Fruit fly (Drosophila melanogaster): ENCODE measurements around the gene CG12091.
A peak's percentile ranks its signal among the peaks of the same experiment; 100 is the strongest.

Gene CG12091

dm6 chr3L:1576489-1577106, 40.0 kb upstream of the CG12091 start, which contains the start of gene CG13917 (continued):
- TF ChIP-seq CG10366 (GFP tag; IDR thresholded peaks at IDR 0.05) (no peak), run (tag; optimal IDR thresholded peaks at IDR 0.05) (peak; percentile 25), Med (GFP tag) (peak; percentile 87), wor (GFP tag; IDR thresholded peaks at IDR 0.05) (no peak), Side (GFP tag; optimal IDR thresholded peaks at IDR 0.05) (peak; percentile 5), CG6683 (GFP tag; optimal IDR thresholded peaks at IDR 0.05) (no peak), CG43689 (GFP tag; IDR thresholded peaks at IDR 0.05) (no peak), oc (tag; optimal IDR thresholded peaks at IDR 0.05) (no peak), sc (optimal IDR thresholded peaks at IDR 0.05) (no peak), sc (GFP tag; optimal IDR thresholded peaks at IDR 0.05) (no peak), TFAM (GFP tag; optimal IDR thresholded peaks at IDR 0.05) (no peak), unc-4 (GFP tag; IDR thresholded peaks at IDR 0.05; ENCODE audit: partially characterized antibody) (no peak), sens-2 (GFP tag; IDR thresholded peaks at IDR 0.05) (no peak), nom (GFP tag; optimal IDR thresholded peaks at IDR 0.05) (peak; percentile 58), ranshi (GFP tag; IDR thresholded peaks at IDR 0.05) (no peak), CG17186 (GFP tag; optimal IDR thresholded peaks at IDR 0.05) (peak; percentile 1), GATAe (GFP tag; conservative IDR thresholded peaks at IDR 0.05) (no peak), CG8765 (GFP tag; IDR thresholded peaks at IDR 0.05) (no peak), CG18764 (GFP tag; optimal IDR thresholded peaks at IDR 0.05) (no peak), bbx (GFP tag; IDR thresholded peaks at IDR 0.05; ENCODE audit: partially characterized antibody) (peak; percentile 64), CG4404 (GFP tag; IDR thresholded peaks at IDR 0.05) (no peak), gfzf (GFP tag; optimal IDR thresholded peaks at IDR 0.05) (peak; percentile 98), D19A (tag; optimal IDR thresholded peaks at IDR 0.05) (no peak), CG12071 (GFP tag; optimal IDR thresholded peaks at IDR 0.05) (no peak), Nf-YB (GFP tag; optimal IDR thresholded peaks at IDR 0.05) (no peak), wdn (GFP tag; IDR thresholded peaks at IDR 0.05) (no peak), Hey (tag; optimal IDR thresholded peaks at IDR 0.05) (no peak), dmrt99B (tag; optimal IDR thresholded peaks at IDR 0.05) (no peak), CG12236 (GFP tag; optimal IDR thresholded peaks at IDR 0.05) (no peak), CG3281 (GFP tag; optimal IDR thresholded peaks at IDR 0.05) (no peak), CG10147 (GFP tag; optimal IDR thresholded peaks at IDR 0.05) (no peak), CG3065 (GFP tag; optimal IDR thresholded peaks at IDR 0.05) (no peak), Dp (GFP tag; optimal IDR thresholded peaks at IDR 0.05) (peak; percentile 71), CG17802 (tag; optimal IDR thresholded peaks at IDR 0.05) (no peak), sob (GFP tag; IDR thresholded peaks at IDR 0.05) (no peak), Nf-YC (tag; optimal IDR thresholded peaks at IDR 0.05) (peak; percentile 24), sna (GFP tag; IDR thresholded peaks at IDR 0.05; ENCODE audit: partially characterized antibody) (no peak), kay (GFP tag; optimal IDR thresholded peaks at IDR 0.05) (peak; percentile 1), pzg (GFP tag; optimal IDR thresholded peaks at IDR 0.05) (peak; percentile 98), Lhr (GFP tag; optimal IDR thresholded peaks at IDR 0.05) (peak; percentile 86), fru (optimal IDR thresholded peaks at IDR 0.05) (no peak), HLH54F (GFP tag; optimal IDR thresholded peaks at IDR 0.05) (no peak), CG34422 (GFP tag; IDR thresholded peaks at IDR 0.05) (peak; percentile 56; the same call in 1 of the 3 replicates), wek (GFP tag; optimal IDR thresholded peaks at IDR 0.05) (no peak), CG5953 (GFP tag; IDR thresholded peaks at IDR 0.05) (no peak), CG6272 (GFP tag; IDR thresholded peaks at IDR 0.05) (no peak), CG18262 (tag; optimal IDR thresholded peaks at IDR 0.05) (no peak), CTCF (GFP tag; optimal IDR thresholded peaks at IDR 0.05) (peak; percentile 28), az2 (GFP tag; optimal IDR thresholded peaks at IDR 0.05) (no peak), al (GFP tag; IDR thresholded peaks at IDR 0.05) (no peak), HHEX (GFP tag; optimal IDR thresholded peaks at IDR 0.05) (no peak), CG12155 (GFP tag; optimal IDR thresholded peaks at IDR 0.05) (no peak)
